Fruit fly (Drosophila melanogaster): ENCODE measurements around the gene CG6652.

CG6652 gene

dm6 chr3L:17010492-17011303, 12.0 kb downstream of the CG6652 start:
- no peak for TF ChIP-seq insv (optimal IDR thresholded peaks at IDR 0.05)
- no peak for TF ChIP-seq ttk (optimal IDR thresholded peaks at IDR 0.05)
- TF ChIP-seq Myc (optimal IDR thresholded peaks at IDR 0.05) = no peak
- no peak for TF ChIP-seq h (optimal IDR thresholded peaks at IDR 0.05)
- TF ChIP-seq psq (optimal IDR thresholded peaks at IDR 0.05) = no peak
- no peak for TF ChIP-seq Sin3A (optimal IDR thresholded peaks at IDR 0.05)

- TF ChIP-seq insv (optimal IDR thresholded peaks at IDR 0.05) = no peak
- TF ChIP-seq ttk (optimal IDR thresholded peaks at IDR 0.05) = no peak
- no peak for TF ChIP-seq h (optimal IDR thresholded peaks at IDR 0.05)
- TF ChIP-seq psq (optimal IDR thresholded peaks at IDR 0.05) = no peak
- TF ChIP-seq Sin3A (optimal IDR thresholded peaks at IDR 0.05) = no peak
- no peak for TF ChIP-seq Myc (optimal IDR thresholded peaks at IDR 0.05)
Measured at dm6 chr3L:17009715-17010491, 12.8 kb downstream of the CG6652 start.

- no peak for TF ChIP-seq psq (optimal IDR thresholded peaks at IDR 0.05)
- TF ChIP-seq insv (optimal IDR thresholded peaks at IDR 0.05) = no peak
- TF ChIP-seq ttk (optimal IDR thresholded peaks at IDR 0.05) = no peak
- TF ChIP-seq Myc (optimal IDR thresholded peaks at IDR 0.05) = no peak
- TF ChIP-seq h (optimal IDR thresholded peaks at IDR 0.05) = no peak
- TF ChIP-seq Sin3A (optimal IDR thresholded peaks at IDR 0.05) = no peak
Measured at dm6 chr3L:17008911-17009364, 13.7 kb downstream of the CG6652 start.

- no peak for TF ChIP-seq psq (optimal IDR thresholded peaks at IDR 0.05)
- TF ChIP-seq Myc (optimal IDR thresholded peaks at IDR 0.05) = no peak
- no peak for TF ChIP-seq insv (optimal IDR thresholded peaks at IDR 0.05)
- no peak for TF ChIP-seq ttk (optimal IDR thresholded peaks at IDR 0.05)
- TF ChIP-seq Sin3A (optimal IDR thresholded peaks at IDR 0.05) = no peak
- no peak for TF ChIP-seq h (optimal IDR thresholded peaks at IDR 0.05)
Measured at dm6 chr3L:17007945-17008344, 14.7 kb downstream of the CG6652 start.

- TF ChIP-seq h (optimal IDR thresholded peaks at IDR 0.05) (no peak), ttk (optimal IDR thresholded peaks at IDR 0.05) (no peak), insv (optimal IDR thresholded peaks at IDR 0.05) (no peak), psq (optimal IDR thresholded peaks at IDR 0.05) (no peak), Myc (optimal IDR thresholded peaks at IDR 0.05) (no peak), Sin3A (optimal IDR thresholded peaks at IDR 0.05) (no peak)
Measured at dm6 chr3L:17007496-17007895, 15.2 kb downstream of the CG6652 start.

dm6 chr3L:17007041-17007471, 15.6 kb downstream of the CG6652 start:
- TF ChIP-seq insv (optimal IDR thresholded peaks at IDR 0.05) (no peak), psq (optimal IDR thresholded peaks at IDR 0.05) (no peak)

- TF ChIP-seq Sin3A (optimal IDR thresholded peaks at IDR 0.05) (no peak), psq (optimal IDR thresholded peaks at IDR 0.05) (no peak), h (optimal IDR thresholded peaks at IDR 0.05) (no peak), Myc (optimal IDR thresholded peaks at IDR 0.05) (no peak), insv (optimal IDR thresholded peaks at IDR 0.05) (no peak), ttk (optimal IDR thresholded peaks at IDR 0.05) (no peak)
Measured at dm6 chr3L:17006250-17006693, 16.4 kb downstream of the CG6652 start.

DNA sequence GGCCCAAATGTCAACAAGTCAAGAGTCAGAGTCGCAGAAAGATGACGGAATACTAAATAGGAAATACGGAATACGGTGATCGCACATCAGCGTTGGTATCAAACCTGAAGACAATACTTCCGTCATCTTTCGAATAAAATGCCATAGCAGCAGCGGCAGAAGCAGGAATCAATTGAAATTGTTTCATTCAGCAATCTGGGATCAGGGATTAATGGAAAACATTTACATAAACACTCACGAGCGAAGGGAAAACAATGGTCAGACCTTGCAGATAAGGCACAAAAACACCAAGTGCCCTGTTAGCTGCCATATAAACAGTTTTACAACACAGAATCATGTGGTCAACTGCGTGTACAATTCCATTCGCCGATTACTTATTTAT, 17.2 kb downstream of the CG6652 start:
- no peak for TF ChIP-seq psq (optimal IDR thresholded peaks at IDR 0.05)
- no peak for TF ChIP-seq ttk (optimal IDR thresholded peaks at IDR 0.05)
- TF ChIP-seq Myc (optimal IDR thresholded peaks at IDR 0.05) = no peak
- no peak for TF ChIP-seq insv (optimal IDR thresholded peaks at IDR 0.05)
- no peak for TF ChIP-seq Sin3A (optimal IDR thresholded peaks at IDR 0.05)
- no peak for TF ChIP-seq h (optimal IDR thresholded peaks at IDR 0.05)

- TF ChIP-seq ttk (optimal IDR thresholded peaks at IDR 0.05) (no peak), psq (optimal IDR thresholded peaks at IDR 0.05) (no peak), Sin3A (optimal IDR thresholded peaks at IDR 0.05) (no peak)
Measured at dm6 chr3L:17004765-17005414, 17.8 kb downstream of the CG6652 start.

DNA sequence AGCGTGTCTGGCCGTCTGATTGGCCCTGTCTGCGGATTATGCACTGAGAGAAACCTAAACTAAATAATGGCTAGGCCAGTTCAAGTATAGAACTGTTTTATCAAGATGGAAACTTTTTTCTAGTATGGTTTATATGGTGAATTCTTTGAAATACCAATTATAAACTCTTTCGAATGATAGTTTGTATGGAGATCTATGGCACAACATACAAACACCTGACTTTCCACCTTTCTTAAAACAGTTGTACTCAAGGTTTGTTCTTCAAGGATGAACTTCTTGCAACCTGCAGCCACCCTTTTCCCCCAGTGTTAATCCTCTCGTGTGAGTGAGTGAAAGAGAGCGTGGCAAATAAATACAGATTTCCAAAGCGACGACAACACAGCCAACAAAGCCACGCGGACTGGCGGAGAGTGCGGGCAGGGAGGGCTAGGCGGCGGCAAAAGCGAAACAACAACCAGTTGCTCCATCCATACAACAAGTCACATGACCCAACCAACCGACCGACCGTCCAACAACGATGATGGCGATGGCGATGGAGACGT, 18.4 kb downstream of the CG6652 start:
- TF ChIP-seq Sin3A (optimal IDR thresholded peaks at IDR 0.05) = no peak
- TF ChIP-seq h (optimal IDR thresholded peaks at IDR 0.05) = no peak
- no peak for TF ChIP-seq insv (optimal IDR thresholded peaks at IDR 0.05)
- no peak for TF ChIP-seq psq (optimal IDR thresholded peaks at IDR 0.05)
- no peak for TF ChIP-seq ttk (optimal IDR thresholded peaks at IDR 0.05)
- TF ChIP-seq Myc (optimal IDR thresholded peaks at IDR 0.05) = no peak

- no peak for TF ChIP-seq insv (optimal IDR thresholded peaks at IDR 0.05)
- TF ChIP-seq psq (optimal IDR thresholded peaks at IDR 0.05) = no peak
- TF ChIP-seq h (optimal IDR thresholded peaks at IDR 0.05) = no peak
- TF ChIP-seq Sin3A (optimal IDR thresholded peaks at IDR 0.05) = no peak
- TF ChIP-seq Myc (optimal IDR thresholded peaks at IDR 0.05) = no peak
- no peak for TF ChIP-seq ttk (optimal IDR thresholded peaks at IDR 0.05)
Measured at dm6 chr3L:17003251-17004171, 19.1 kb downstream of the CG6652 start.
